Fruit fly (Drosophila melanogaster): ENCODE results near the gene CG4660.

CG4660 gene

dm6 chrX:6030593-6030992, 50.6 kb downstream of the CG4660 start:
- no peak for TF ChIP-seq CG17801 (GFP tag; optimal IDR thresholded peaks at IDR 0.05; ENCODE audit: partially characterized antibody)

dm6 chrX:6030010-6030409, 51.2 kb downstream of the CG4660 start:
- no peak for TF ChIP-seq CG17801 (GFP tag; optimal IDR thresholded peaks at IDR 0.05; ENCODE audit: partially characterized antibody)

- TF ChIP-seq CG17801 (GFP tag; optimal IDR thresholded peaks at IDR 0.05; ENCODE audit: partially characterized antibody): no peak
Observed at dm6 chrX:6029015-6029414, 52.2 kb downstream of the CG4660 start.
